Fruit fly (Drosophila melanogaster): ENCODE results near the gene CG33965.

Gene CG33965

DNA sequence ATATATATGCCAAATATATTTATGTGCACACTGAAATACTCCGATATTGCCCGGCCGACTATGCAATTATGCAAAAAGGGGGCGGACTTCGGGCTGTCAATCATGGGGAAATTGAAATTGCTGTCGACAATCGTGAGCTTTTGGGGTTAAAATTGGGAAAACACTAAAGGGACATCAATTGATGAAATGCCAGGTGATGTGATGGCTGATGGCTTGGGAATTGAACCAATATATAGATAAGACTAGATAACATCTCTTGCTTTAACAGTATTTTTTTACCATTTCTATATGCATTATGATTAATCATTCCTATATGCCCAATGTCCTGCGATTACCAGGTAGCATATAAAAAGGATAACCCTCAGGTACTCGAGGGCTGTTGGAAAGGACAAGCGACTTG is 45.3 kb downstream of the CG33965 start:
- TF ChIP-seq CG15336 (GFP tag; IDR thresholded peaks at IDR 0.05) (no peak), svp (GFP tag) (peak; percentile 68), Eip78C (GFP tag) (peak; percentile 57)

dm6 chr3L:1279685-1280084 is 47.0 kb downstream of the CG33965 start:
- no peak for TF ChIP-seq CG16779 (tag; optimal IDR thresholded peaks at IDR 0.05)
- no peak for TF ChIP-seq achi (GFP tag; optimal IDR thresholded peaks at IDR 0.05)
- TF ChIP-seq salr (GFP tag; optimal IDR thresholded peaks at IDR 0.05) = peak; percentile 15 to 22
- no peak for TF ChIP-seq dac (GFP tag; optimal IDR thresholded peaks at IDR 0.05)
- no peak for TF ChIP-seq Sox15 (GFP tag; optimal IDR thresholded peaks at IDR 0.05)
- no peak for TF ChIP-seq cyc (GFP tag; optimal IDR thresholded peaks at IDR 0.05)
- TF ChIP-seq CG10631 (GFP tag; optimal IDR thresholded peaks at IDR 0.05) = peak; percentile 21
- no peak for TF ChIP-seq fd85E (GFP tag; optimal IDR thresholded peaks at IDR 0.05)
- TF ChIP-seq Ets96B (tag; optimal IDR thresholded peaks at IDR 0.05) = no peak
- TF ChIP-seq Eip93F (GFP tag; optimal IDR thresholded peaks at IDR 0.05) = no peak
- peak; percentile 3 to 15 for TF ChIP-seq ss (GFP tag; optimal IDR thresholded peaks at IDR 0.05)
- TF ChIP-seq CG8119 (GFP tag; IDR thresholded peaks at IDR 0.05) = peak; percentile 61
- peak; percentile 45 for TF ChIP-seq Sox14 (GFP tag; optimal IDR thresholded peaks at IDR 0.05)
- peak; percentile 1 for TF ChIP-seq Met (GFP tag; optimal IDR thresholded peaks at IDR 0.05)
- TF ChIP-seq OdsH (GFP tag; optimal IDR thresholded peaks at IDR 0.05) = peak; percentile 47
- no peak for TF ChIP-seq CG6854 (GFP tag; optimal IDR thresholded peaks at IDR 0.05)
- no peak for TF ChIP-seq CG6792 (GFP tag; optimal IDR thresholded peaks at IDR 0.05)
- TF ChIP-seq CG8632 (GFP tag; optimal IDR thresholded peaks at IDR 0.05) = peak; percentile 6
- TF ChIP-seq CG34406 (GFP tag; optimal IDR thresholded peaks at IDR 0.05) = peak; percentile 17
- peak; percentile 55; the same call in 2 of the 3 replicates for TF ChIP-seq eg (GFP tag; IDR thresholded peaks at IDR 0.05)
- TF ChIP-seq CG7368 (GFP tag; optimal IDR thresholded peaks at IDR 0.05) = no peak
- TF ChIP-seq dsx (GFP tag; optimal IDR thresholded peaks at IDR 0.05; ENCODE audit: poor library complexity, severe bottlenecking) = no peak
- no peak for TF ChIP-seq topi (GFP tag; optimal IDR thresholded peaks at IDR 0.05)
- peak; percentile 8 for TF ChIP-seq CG1621 (tag; optimal IDR thresholded peaks at IDR 0.05)
- TF ChIP-seq CG11762 (GFP tag; optimal IDR thresholded peaks at IDR 0.05; ENCODE audit: insufficient read depth) = no peak
- TF ChIP-seq lz (GFP tag; optimal IDR thresholded peaks at IDR 0.05) = no peak
- no peak for TF ChIP-seq Blimp-1 (GFP tag; optimal IDR thresholded peaks at IDR 0.05)
- peak; percentile 52 for TF ChIP-seq Hr4 (GFP tag; optimal IDR thresholded peaks at IDR 0.05)
- TF ChIP-seq pdm3 (GFP tag; optimal IDR thresholded peaks at IDR 0.05) = peak; percentile 62
- TF ChIP-seq CG3919 (GFP tag; optimal IDR thresholded peaks at IDR 0.05) = no peak
- peak; percentile 21 for TF ChIP-seq net (GFP tag; optimal IDR thresholded peaks at IDR 0.05)
- TF ChIP-seq CG8319 (GFP tag; optimal IDR thresholded peaks at IDR 0.05) = no peak
- TF ChIP-seq vri (GFP tag; optimal IDR thresholded peaks at IDR 0.05) = no peak
- TF ChIP-seq Eip78C (GFP tag) = no peak
- TF ChIP-seq Lpt (GFP tag; optimal IDR thresholded peaks at IDR 0.05) = peak; percentile 16
- TF ChIP-seq CG11294 (GFP tag; IDR thresholded peaks at IDR 0.05) = no peak
- no peak for TF ChIP-seq spab (GFP tag; optimal IDR thresholded peaks at IDR 0.05)
- TF ChIP-seq CG11902 (GFP tag; optimal IDR thresholded peaks at IDR 0.05) = no peak
- peak; percentile 4 for TF ChIP-seq CG31627 (GFP tag; optimal IDR thresholded peaks at IDR 0.05)
- no peak for TF ChIP-seq svp (GFP tag)
- no peak for TF ChIP-seq CG6276 (GFP tag; optimal IDR thresholded peaks at IDR 0.05)
- TF ChIP-seq Smox (GFP tag; optimal IDR thresholded peaks at IDR 0.05) = peak; percentile 4
- no peak for TF ChIP-seq CG6808 (GFP tag; optimal IDR thresholded peaks at IDR 0.05)
- no peak for TF ChIP-seq CG3032 (tag; optimal IDR thresholded peaks at IDR 0.05)
- peak; percentile 58; the same call in 2 of the 3 replicates for TF ChIP-seq CG6163 (GFP tag; IDR thresholded peaks at IDR 0.05)
- TF ChIP-seq Hr39 (GFP tag; optimal IDR thresholded peaks at IDR 0.05) = peak; percentile 27
- TF ChIP-seq CG10669 (GFP tag; optimal IDR thresholded peaks at IDR 0.05) = no peak
- no peak for TF ChIP-seq esn (GFP tag; optimal IDR thresholded peaks at IDR 0.05)
- no peak for TF ChIP-seq Eip75B (GFP tag; optimal IDR thresholded peaks at IDR 0.05)
- no peak for TF ChIP-seq CG4318 (GFP tag; optimal IDR thresholded peaks at IDR 0.05)

Data from whole organism, prepupa.